Worm (Caenorhabditis elegans): ENCODE results near the gene arrd-18.

ce11 chrV:3275033-3275432 lies 36.9 kb downstream of the arrd-18 start, which contains the start of gene T28A11.3:
- TF ChIP-seq sptf-2 (GFP tag; optimal IDR thresholded peaks at IDR 0.05) = no peak
- no peak for TF ChIP-seq ztf-3 (GFP tag; optimal IDR thresholded peaks at IDR 0.05)
- no peak for TF ChIP-seq chd-7 (tag; optimal IDR thresholded peaks at IDR 0.05)
- TF ChIP-seq F22D6.2 (tag; optimal IDR thresholded peaks at IDR 0.05) = no peak
